Fruit fly (Drosophila melanogaster): ENCODE results near the gene glec.
A peak's percentile ranks its signal among the peaks of the same experiment; 100 is the strongest.

Gene glec

DNA sequence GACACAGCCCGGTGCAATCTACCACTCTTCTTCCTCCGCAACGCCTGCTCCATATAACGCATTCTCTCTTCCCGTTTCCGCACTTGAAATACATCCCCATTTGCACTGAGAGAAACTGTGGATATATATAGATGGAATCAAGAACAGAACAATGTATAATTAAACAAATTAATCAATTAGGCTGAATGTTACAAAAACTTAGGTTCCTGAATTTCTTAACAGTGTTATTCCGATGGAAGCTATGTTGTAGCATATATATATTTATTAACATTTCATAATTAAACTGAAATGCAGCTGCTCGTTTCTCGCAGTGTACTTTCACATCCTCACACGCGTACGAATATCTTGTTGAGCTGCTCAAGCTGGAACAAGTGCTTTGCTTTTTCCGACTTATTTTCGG is 3.4 kb upstream of the glec start (continued):
- TF ChIP-seq CG13424 (tag; optimal IDR thresholded peaks at IDR 0.05): peak; percentile 43
- no peak for TF ChIP-seq CG43689 (GFP tag; IDR thresholded peaks at IDR 0.05)
- TF ChIP-seq CG17802 (tag; optimal IDR thresholded peaks at IDR 0.05): peak; percentile 8
- peak; percentile 26 for TF ChIP-seq Hr3 (GFP tag; optimal IDR thresholded peaks at IDR 0.05)
- no peak for TF ChIP-seq mam (GFP tag; optimal IDR thresholded peaks at IDR 0.05)
- TF ChIP-seq twi (tag; optimal IDR thresholded peaks at IDR 0.05): peak; percentile 24
- TF ChIP-seq dmrt99B (tag; optimal IDR thresholded peaks at IDR 0.05): peak; percentile 52
- TF ChIP-seq lbe (GFP tag; optimal IDR thresholded peaks at IDR 0.05): peak; percentile 87
- 0 out of 2 replicates have a peak, but pooled peaks have one; percentile 27 for TF ChIP-seq CG32767 (GFP tag; IDR thresholded peaks at IDR 0.05)
- TF ChIP-seq tup (GFP tag; optimal IDR thresholded peaks at IDR 0.05): no peak
- TF ChIP-seq NC2α (GFP tag; optimal IDR thresholded peaks at IDR 0.05): no peak
- peak; percentile 51 for TF ChIP-seq tin (GFP tag; optimal IDR thresholded peaks at IDR 0.05)
- no peak for TF ChIP-seq zfh2 (GFP tag; optimal IDR thresholded peaks at IDR 0.05)
- TF ChIP-seq zfh1 (GFP tag; IDR thresholded peaks at IDR 0.05): peak; percentile 63; the same call in 1 of the 3 replicates
- TF ChIP-seq gem (tag; optimal IDR thresholded peaks at IDR 0.05): peak; percentile 77
- no peak for TF ChIP-seq pfk (GFP tag; optimal IDR thresholded peaks at IDR 0.05)
- peak; percentile 47 for TF ChIP-seq bab2 (GFP tag; optimal IDR thresholded peaks at IDR 0.05)
- TF ChIP-seq D (optimal IDR thresholded peaks at IDR 0.05): no peak
- peak; percentile 55 for TF ChIP-seq D (GFP tag; optimal IDR thresholded peaks at IDR 0.05)
- TF ChIP-seq CG10462 (GFP tag; optimal IDR thresholded peaks at IDR 0.05): peak; percentile 1
- TF ChIP-seq CG10267 (tag; optimal IDR thresholded peaks at IDR 0.05): peak; percentile 47
- TF ChIP-seq Ptx1 (GFP tag; IDR thresholded peaks at IDR 0.05): peak; percentile 42; the same call in 1 of the 2 replicates
- peak; percentile 8 for TF ChIP-seq Lhr (GFP tag; optimal IDR thresholded peaks at IDR 0.05)
- peak; percentile 47 for TF ChIP-seq CG12236 (GFP tag; optimal IDR thresholded peaks at IDR 0.05)
- TF ChIP-seq CG16813 (GFP tag; IDR thresholded peaks at IDR 0.05; ENCODE audit: partially characterized antibody): no peak
- TF ChIP-seq CG10979 (tag; optimal IDR thresholded peaks at IDR 0.05): peak; percentile 72
- TF ChIP-seq CG30020 (tag; optimal IDR thresholded peaks at IDR 0.05): no peak
- peak; percentile 61 for TF ChIP-seq CG12391 (tag; optimal IDR thresholded peaks at IDR 0.05)
- TF ChIP-seq sima (GFP tag; optimal IDR thresholded peaks at IDR 0.05): no peak
- peak; percentile 1 for TF ChIP-seq ind (GFP tag; optimal IDR thresholded peaks at IDR 0.05)
- peak; percentile 47 for TF ChIP-seq CG4424 (GFP tag; optimal IDR thresholded peaks at IDR 0.05)
- peak; percentile 32 for TF ChIP-seq CG1602 (GFP tag; optimal IDR thresholded peaks at IDR 0.05)
- TF ChIP-seq CG8359 (GFP tag; optimal IDR thresholded peaks at IDR 0.05; ENCODE audit: borderline replicate concordance): peak; percentile 21
- TF ChIP-seq CG14441 (GFP tag; IDR thresholded peaks at IDR 0.05): no peak
- TF ChIP-seq CG15269 (tag; optimal IDR thresholded peaks at IDR 0.05): no peak
- TF ChIP-seq pnt (GFP tag; optimal IDR thresholded peaks at IDR 0.05): peak; percentile 4
- peak; percentile 23 for TF ChIP-seq CG9609 (GFP tag; optimal IDR thresholded peaks at IDR 0.05)
- TF ChIP-seq CG10654 (GFP tag; optimal IDR thresholded peaks at IDR 0.05): peak; percentile 20
- peak in 1 of 2 experiments; percentile 37 for TF ChIP-seq Eip74EF (GFP tag; optimal IDR thresholded peaks at IDR 0.05)
- TF ChIP-seq lmd (GFP tag; IDR thresholded peaks at IDR 0.05): 0 out of 2 replicates have a peak, but pooled peaks have one; percentile 11
- peak; percentile 18 for TF ChIP-seq CG18476 (GFP tag; optimal IDR thresholded peaks at IDR 0.05)
- peak; percentile 20; the same call in 1 of the 2 replicates for TF ChIP-seq sisA (GFP tag; IDR thresholded peaks at IDR 0.05)
- TF ChIP-seq CG4820 (GFP tag; optimal IDR thresholded peaks at IDR 0.05): peak; percentile 2
- TF ChIP-seq kni (GFP tag; optimal IDR thresholded peaks at IDR 0.05): no peak
- TF ChIP-seq ATbp (GFP tag; optimal IDR thresholded peaks at IDR 0.05): peak; percentile 64
- peak; percentile 12 for TF ChIP-seq Nf-YB (GFP tag; optimal IDR thresholded peaks at IDR 0.05)
- TF ChIP-seq CG9437 (GFP tag; optimal IDR thresholded peaks at IDR 0.05): peak; percentile 40
- peak; percentile 62 for TF ChIP-seq CG7839 (tag; optimal IDR thresholded peaks at IDR 0.05)
- peak; percentile 44 for TF ChIP-seq D19A (tag; optimal IDR thresholded peaks at IDR 0.05)
- TF ChIP-seq peb (GFP tag; IDR thresholded peaks at IDR 0.05): no peak
